Worm (Caenorhabditis elegans) whole organism, late embryonic: ENCODE data around the gene C16C8.11.
"Not testable (repeated sequence)": the region's sequence is repeated elsewhere in the genome, so short reads cannot be mapped to it uniquely, and the experiment has no call there.

Experiments
- C08G9.2 ChIP-seq: sonication (generic microtip); optimal IDR thresholded peaks from 2 replicates; lab custom pipeline; 2016; ENCODE audit warnings: mild to moderate bottlenecking, missing genetic modification characterization, moderate library complexity, missing compliant biosample characterization
- C38D4.7 ChIP-seq: fragments of 200-800 bp; sonication (Bioruptor generic); optimal IDR thresholded peaks from 2 replicates; lab custom pipeline; 2018; ENCODE audit warnings: mild to moderate bottlenecking, missing genetic modification characterization, moderate library complexity, missing compliant biosample characterization
- F13H6.1 ChIP-seq: sonication (generic microtip); optimal IDR thresholded peaks from 2 replicates; lab custom pipeline; 2016; ENCODE audit warnings: missing genetic modification characterization, missing compliant biosample characterization
- K09A11.1 ChIP-seq: sonication (generic microtip); optimal IDR thresholded peaks from 2 replicates; lab custom pipeline; 2017; ENCODE audit warnings: antibody characterized with exemption, mild to moderate bottlenecking, missing genetic modification characterization, missing compliant biosample characterization; ENCODE audit not compliant: insufficient read depth
- ama-1 ChIP-seq: fragments of 150-350 bp; optimal IDR thresholded peaks from 2 replicates; lab custom pipeline; 2014
- ceh-18 ChIP-seq: sonication (generic microtip); optimal IDR thresholded peaks from 2 replicates; lab custom pipeline; 2016; ENCODE audit warnings: missing genetic modification characterization, missing compliant biosample characterization
- ceh-2 ChIP-seq: sonication (generic microtip); optimal IDR thresholded peaks from 2 replicates; lab custom pipeline; 2016; ENCODE audit warnings: missing genotype, missing genetic modification characterization, missing compliant biosample characterization
- ceh-22 ChIP-seq: sonication (generic microtip); optimal IDR thresholded peaks from 2 replicates; lab custom pipeline; 2017; ENCODE audit warnings: missing biosample characterization, missing genetic modification characterization
- ceh-24 ChIP-seq: sonication (generic microtip); optimal IDR thresholded peaks from 2 replicates; lab custom pipeline; 2016; ENCODE audit warnings: mild to moderate bottlenecking, missing genetic modification characterization, missing compliant biosample characterization
- ceh-31 ChIP-seq: sonication (generic microtip); optimal IDR thresholded peaks from 2 replicates; lab custom pipeline; 2016; ENCODE audit warnings: missing genetic modification characterization, missing compliant biosample characterization
- ceh-45 ChIP-seq: fragments of 200-800 bp; sonication (Bioruptor generic); IDR thresholded peaks from 2 replicates; pipeline ENCODE4 v1.3.6; 2022; ENCODE audit warnings: missing genetic modification reagents, missing genetic modification characterization, missing compliant biosample characterization
- che-1 ChIP-seq: sonication (generic microtip); optimal IDR thresholded peaks from 2 replicates; lab custom pipeline; 2016; ENCODE audit warnings: mild to moderate bottlenecking, missing genetic modification characterization, missing compliant biosample characterization
- elt-2 ChIP-seq: sonication (generic microtip); optimal IDR thresholded peaks from 2 replicates; lab custom pipeline; 2016; ENCODE audit warnings: missing genetic modification reagents, missing genetic modification characterization, missing compliant biosample characterization
- elt-4 ChIP-seq: sonication (generic microtip); optimal IDR thresholded peaks from 2 replicates; lab custom pipeline; 2016; ENCODE audit warnings: missing genetic modification characterization, missing compliant biosample characterization
- ets-4 ChIP-seq: sonication (generic microtip); optimal IDR thresholded peaks from 2 replicates; lab custom pipeline; 2016; ENCODE audit warnings: missing genetic modification characterization, missing compliant biosample characterization
- eyg-1 ChIP-seq: sonication (generic microtip); optimal IDR thresholded peaks from 2 replicates; lab custom pipeline; 2016; ENCODE audit warnings: missing genotype, missing genetic modification characterization, missing compliant biosample characterization
- fkh-10 ChIP-seq: fragments of 150-350 bp; optimal IDR thresholded peaks from 2 replicates; lab custom pipeline; 2014; ENCODE audit warnings: missing biosample characterization, missing genetic modification reagents, missing genetic modification characterization
- fkh-6 ChIP-seq: sonication (generic microtip); optimal IDR thresholded peaks from 2 replicates; lab custom pipeline; 2016; ENCODE audit warnings: missing genetic modification characterization, missing compliant biosample characterization
- hlh-13 ChIP-seq: fragments of 200-800 bp; sonication (Bioruptor generic); optimal IDR thresholded peaks from 2 replicates; lab custom pipeline; 2018; ENCODE audit warnings: mild to moderate bottlenecking, missing genetic modification characterization, missing compliant biosample characterization
- hlh-30 ChIP-seq: sonication (generic microtip); optimal IDR thresholded peaks from 2 replicates; lab custom pipeline; 2017; ENCODE audit warnings: antibody characterized with exemption, missing genetic modification characterization, missing compliant biosample characterization; ENCODE audit not compliant: insufficient read depth
- hlh-6 ChIP-seq: sonication (generic microtip); optimal IDR thresholded peaks from 2 replicates; lab custom pipeline; 2016; ENCODE audit warnings: missing genotype, missing genetic modification characterization, missing compliant biosample characterization
- lim-6 ChIP-seq: sonication (generic microtip); optimal IDR thresholded peaks from 2 replicates; lab custom pipeline; 2016; ENCODE audit warnings: missing genetic modification characterization, missing compliant biosample characterization
- lin-11 ChIP-seq: fragments of 200-800 bp; sonication (Bioruptor generic); optimal IDR thresholded peaks from 2 replicates; lab custom pipeline; 2018; ENCODE audit warnings: mild to moderate bottlenecking, missing genetic modification characterization, missing compliant biosample characterization
- madf-2 ChIP-seq: sonication (generic microtip); optimal IDR thresholded peaks from 2 replicates; lab custom pipeline; 2017; ENCODE audit warnings: missing genetic modification characterization, missing compliant biosample characterization
- nhr-232 ChIP-seq: sonication (generic microtip); optimal IDR thresholded peaks from 2 replicates; lab custom pipeline; 2016; ENCODE audit warnings: missing genetic modification characterization, missing compliant biosample characterization
- npax-4 ChIP-seq: sonication (generic microtip); optimal IDR thresholded peaks from 2 replicates; lab custom pipeline; 2016; ENCODE audit warnings: missing genetic modification characterization, missing compliant biosample characterization
- pag-3 ChIP-seq: sonication (generic microtip); optimal IDR thresholded peaks from 2 replicates; lab custom pipeline; 2016; ENCODE audit warnings: missing compliant biosample characterization, missing genetic modification characterization, borderline replicate concordance
- pat-9 ChIP-seq: fragments of 200-800 bp; sonication (Bioruptor generic); optimal IDR thresholded peaks from 2 replicates; lab custom pipeline; 2018; ENCODE audit warnings: mild to moderate bottlenecking, missing genetic modification characterization, moderate library complexity, missing compliant biosample characterization
- pax-1 ChIP-seq: fragments of 150-350 bp; optimal IDR thresholded peaks from 2 replicates; lab custom pipeline; 2014; ENCODE audit warnings: missing biosample characterization, missing genetic modification characterization
- sdc-2 ChIP-seq: sonication (generic microtip); optimal IDR thresholded peaks from 2 replicates; lab custom pipeline; 2016; ENCODE audit warnings: missing genotype, missing genetic modification characterization, missing compliant biosample characterization
- tbx-7 ChIP-seq: sonication (generic microtip); optimal IDR thresholded peaks from 2 replicates; lab custom pipeline; 2016; ENCODE audit warnings: missing genotype, missing genetic modification characterization, missing compliant biosample characterization
- ttx-3 ChIP-seq: sonication (generic microtip); optimal IDR thresholded peaks from 2 replicates; lab custom pipeline; 2016; ENCODE audit warnings: missing genetic modification reagents, missing genetic modification characterization, missing compliant biosample characterization
- unc-3 ChIP-seq, 2 experiments: fragments of 200-800 bp in 1 of 2; sonication (Bioruptor generic) in 1 of 2; sonication (generic microtip) in 1 of 2; conservative IDR thresholded peaks in 1 of 2; optimal IDR thresholded peaks in 1 of 2; 2 replicates each; pipeline versions ENCODE4 v1.3.6 to Lab custom; 2016 to 2022; ENCODE audit warnings: missing compliant biosample characterization in 2 of 2, missing genetic modification characterization in 2 of 2, missing genetic modification reagents in 1 of 2
- unc-42 ChIP-seq: sonication (generic microtip); optimal IDR thresholded peaks from 2 replicates; lab custom pipeline; 2016; ENCODE audit warnings: missing genotype, missing genetic modification characterization, missing compliant biosample characterization
- unc-55 ChIP-seq: sonication (generic microtip); optimal IDR thresholded peaks from 2 replicates; lab custom pipeline; 2017; ENCODE audit warnings: missing biosample characterization, missing genetic modification reagents, missing genetic modification characterization
- unc-86 ChIP-seq: sonication (generic microtip); optimal IDR thresholded peaks from 2 replicates; lab custom pipeline; 2016; ENCODE audit warnings: missing genetic modification characterization, missing compliant biosample characterization
- zip-5 ChIP-seq: sonication (generic microtip); optimal IDR thresholded peaks from 2 replicates; lab custom pipeline; 2016; ENCODE audit warnings: missing genetic modification characterization, missing compliant biosample characterization
- ztf-16 ChIP-seq: sonication (generic microtip); optimal IDR thresholded peaks from 2 replicates; lab custom pipeline; 2017; ENCODE audit warnings: missing genetic modification characterization, missing compliant biosample characterization

Gene C16C8.11

DNA sequence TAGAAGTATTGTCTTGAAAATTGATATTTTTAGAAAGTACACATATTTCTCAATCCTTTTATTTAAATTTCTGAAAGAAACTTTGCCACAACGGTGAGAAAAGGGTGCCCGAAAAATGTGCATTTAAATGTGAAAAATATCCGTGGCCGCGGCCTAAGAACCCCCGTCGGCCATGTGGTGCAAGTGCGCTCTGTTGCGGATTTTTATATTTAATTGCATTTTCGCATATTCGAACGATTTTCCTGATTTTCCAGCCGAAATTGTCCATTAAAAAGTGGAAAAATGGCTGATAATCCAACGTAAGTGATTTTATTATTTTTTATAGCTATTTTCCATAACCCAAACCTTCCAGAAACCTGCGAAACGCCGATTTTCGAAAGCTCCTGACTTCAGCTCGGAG is 28.7 kb downstream of the C16C8.11 start, which contains the start of gene smu-2 (continued):
- no peak for TF ChIP-seq elt-4 (tag; lab: Kevin White, UChicago)
- peak; percentile 47 for TF ChIP-seq unc-86
- TF ChIP-seq pat-9 (tag; lab: Kevin White, UChicago), result no peak
- TF ChIP-seq unc-42 (tag; lab: Kevin White, UChicago), result peak; percentile 98
- no peak for TF ChIP-seq ama-1 (lab: Kevin White, UChicago)
- TF ChIP-seq hlh-13 (GFP tag; lab: Kevin White, UChicago), result no peak
- TF ChIP-seq ceh-45 (GFP tag; lab: Robert Waterston, UW), result peak; percentile 50; the same call in 1 of the 2 replicates
- TF ChIP-seq che-1, result no peak
- TF ChIP-seq fkh-6, result peak; percentile 12
- TF ChIP-seq ttx-3 (tag; lab: Kevin White, UChicago), result peak; percentile 41
- TF ChIP-seq F13H6.1, result no peak

DNA sequence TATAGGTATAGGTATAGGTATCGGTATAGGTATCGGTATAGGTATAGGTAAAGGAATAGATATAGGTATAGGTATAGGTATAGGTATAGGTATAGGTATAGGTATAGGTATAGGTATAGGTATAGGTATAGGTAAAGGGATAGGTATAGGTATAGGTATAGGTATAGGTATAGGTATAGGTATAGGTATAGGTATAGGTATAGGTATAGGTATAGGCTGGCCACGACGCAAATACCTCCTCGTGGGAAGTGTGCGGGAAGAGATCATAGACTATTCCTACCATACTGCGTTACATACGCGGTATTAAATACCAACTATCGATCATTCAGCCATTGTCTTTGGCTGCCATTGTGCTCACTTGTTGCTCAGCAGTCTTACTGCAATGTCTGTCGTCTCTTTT is 37.3 kb downstream of the C16C8.11 start, which contains the start of gene fbxb-112:
TSS of gene fbxb-112 (plus strand) at position 301 of the 400 bp plus-strand sequence.
- TF ChIP-seq unc-86; npax-4 (tag; lab: Kevin White, UChicago); ceh-18 (tag; lab: Kevin White, UChicago): not testable (repeated sequence)

DNA sequence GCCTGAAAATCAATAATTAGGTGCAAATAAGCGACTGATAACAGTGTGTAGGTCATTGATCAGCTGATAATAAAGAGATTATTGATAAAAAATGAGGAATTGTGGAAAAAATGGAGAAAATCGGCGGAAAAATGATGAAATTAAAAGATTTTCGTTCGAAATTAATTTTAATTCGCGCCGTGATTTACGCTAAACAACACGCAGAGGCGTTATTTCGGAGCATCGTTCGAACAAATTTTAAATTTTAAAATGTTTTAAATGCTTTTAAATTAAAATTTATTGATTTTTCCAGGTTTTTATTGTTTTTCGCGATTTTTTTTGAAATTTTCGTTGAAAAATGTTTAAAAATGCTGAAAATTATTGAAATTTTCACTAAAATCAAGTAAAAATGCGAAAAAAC is 45.9 kb downstream of the C16C8.11 start, which contains the start of gene Y49F6B.9:
TSS of gene Y49F6B.9 (minus strand) at position 2 of the 400 bp plus-strand sequence.
- TF ChIP-seq elt-2 (tag; lab: Kevin White, UChicago) (peak; percentile 35), hlh-6 (tag; lab: Kevin White, UChicago) (no peak)

DNA sequence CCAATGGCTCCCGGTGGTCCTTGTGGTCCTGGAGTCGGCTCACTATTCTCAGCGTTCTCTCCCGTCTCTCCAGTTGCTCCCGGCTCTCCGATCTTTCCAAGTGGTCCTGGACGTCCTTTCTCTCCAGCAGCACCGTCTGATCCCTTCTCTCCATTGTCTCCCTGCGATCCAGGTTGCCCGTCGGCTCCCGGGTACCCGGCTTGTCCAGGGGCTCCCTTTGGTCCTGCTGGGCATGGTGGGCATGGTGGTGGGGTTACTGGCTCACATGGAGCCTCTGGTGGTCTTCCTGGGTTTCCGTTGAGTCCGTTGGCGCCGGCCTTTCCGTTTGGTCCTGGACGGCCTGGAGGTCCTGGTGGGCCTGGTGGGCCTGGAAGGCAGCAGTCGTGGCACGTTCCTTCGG is 46.9 kb downstream of the C16C8.11 start:
- TF ChIP-seq C08G9.2 (tag; lab: Kevin White, UChicago), result peak; percentile 14
- TF ChIP-seq ztf-16 (tag; lab: Kevin White, UChicago), result no peak
- TF ChIP-seq zip-5 (tag; lab: Kevin White, UChicago), result no peak
- TF ChIP-seq, all 69 proteins: peak for 1

DNA sequence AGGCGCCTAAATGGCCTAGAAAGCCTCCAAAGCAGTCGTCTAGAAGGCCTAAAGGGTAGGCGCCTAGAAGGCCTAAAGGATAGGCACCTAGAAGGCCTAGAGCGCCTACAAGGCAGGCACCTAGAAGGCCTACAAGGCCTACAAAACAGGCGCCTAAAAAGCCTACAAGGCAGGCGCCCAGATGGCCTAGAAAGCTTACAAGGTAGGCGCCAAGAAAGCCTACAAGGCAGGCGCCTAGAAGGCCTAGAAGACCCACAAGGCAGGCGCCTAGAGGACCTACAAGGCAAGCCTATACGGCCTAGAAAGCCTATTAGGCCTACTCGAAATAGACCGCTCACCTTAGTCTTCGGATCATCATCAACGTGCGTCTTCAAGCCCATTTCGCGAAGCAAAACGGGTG is 48.5 kb downstream of the C16C8.11 start:
- 0 out of 2 replicates have a peak, but pooled peaks have one; percentile 6 for TF ChIP-seq ceh-45 (GFP tag; lab: Robert Waterston, UW)
- TF ChIP-seq fkh-10 (GFP tag; lab: Kevin White, UChicago), result no peak

DNA sequence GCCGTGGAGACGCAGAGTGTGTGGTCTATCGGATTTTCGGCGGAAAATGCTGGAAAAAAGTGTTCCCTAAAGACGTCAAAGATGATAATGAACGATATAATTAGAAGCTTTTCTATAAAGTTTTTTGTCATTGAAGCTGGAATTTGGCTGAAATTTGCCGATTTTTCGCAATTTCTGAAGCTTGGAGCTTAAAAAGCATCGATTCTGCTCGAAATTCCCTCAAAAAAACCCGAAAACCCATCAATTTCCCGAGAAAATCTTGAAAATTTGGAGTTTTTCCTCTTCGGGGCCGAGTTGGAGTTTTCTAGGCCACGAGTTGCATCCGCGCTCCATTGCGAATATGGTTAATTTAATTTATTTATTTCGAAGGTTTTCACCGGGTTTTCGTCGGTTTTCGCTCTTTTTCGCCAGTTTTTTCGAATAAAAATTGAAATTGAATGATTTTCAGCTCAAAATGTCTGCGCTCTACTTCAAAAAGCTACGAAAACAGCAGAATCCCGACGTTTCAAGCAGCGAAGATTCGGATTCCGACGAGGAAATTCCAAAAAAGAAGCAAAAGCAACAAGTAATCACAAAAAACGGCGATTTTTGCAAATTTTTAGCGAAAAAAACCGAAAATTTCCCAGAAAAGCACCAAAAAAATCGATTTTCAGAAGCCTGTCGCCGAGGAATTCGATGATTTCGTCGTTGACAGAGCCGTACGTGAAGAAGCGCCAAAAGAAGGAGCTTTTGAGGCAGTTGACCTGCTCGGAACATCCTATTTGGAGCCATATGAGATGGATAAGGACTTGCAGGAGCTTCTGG is 49.2 kb downstream of the C16C8.11 start, which contains the start of the genes col-71 and Y49F6B.2:
TSS of gene col-71 (minus strand) at position 51 of the 804 bp plus-strand sequence.
TSS of gene Y49F6B.2 (plus strand) at position 449 of the 804 bp plus-strand sequence.
- TF ChIP-seq nhr-232 (tag; lab: Kevin White, UChicago) (no peak), ceh-24 (tag; lab: Kevin White, UChicago) (no peak), fkh-10 (GFP tag; lab: Kevin White, UChicago) (no peak), eyg-1 (tag; lab: Kevin White, UChicago) (no peak), ceh-18 (tag; lab: Kevin White, UChicago) (peak; percentile 55), ceh-31 (tag; lab: Kevin White, UChicago) (peak; percentile 96), che-1 (peak; percentile 22), unc-3 (GFP tag; conservative IDR thresholded peaks at IDR 0.05; lab: Robert Waterston, UW) (no peak), unc-3 (tag; optimal IDR thresholded peaks at IDR 0.05; lab: Kevin White, UChicago) (peak; percentile 31), ceh-2 (tag; lab: Kevin White, UChicago) (peak; percentile 86), hlh-13 (GFP tag; lab: Kevin White, UChicago) (no peak), ama-1 (lab: Kevin White, UChicago) (no peak), pat-9 (tag; lab: Kevin White, UChicago) (no peak), pax-1 (tag; lab: Kevin White, UChicago) (peak; percentile 44), zip-5 (tag; lab: Kevin White, UChicago) (peak; percentile 83), ceh-45 (GFP tag; lab: Robert Waterston, UW) (no peak), K09A11.1 (tag; lab: Kevin White, UChicago) (no peak), unc-55 (GFP tag; lab: Kevin White, UChicago) (no peak), sdc-2 (no peak), C38D4.7 (GFP tag; lab: Kevin White, UChicago) (no peak), elt-2 (tag; lab: Kevin White, UChicago) (peak; percentile 67), ets-4 (tag; lab: Kevin White, UChicago) (peak; percentile 88), madf-2 (tag; lab: Kevin White, UChicago) (no peak), lim-6 (peak; percentile 63), ceh-22 (tag; lab: Kevin White, UChicago) (no peak), lin-11 (tag; lab: Kevin White, UChicago) (no peak), tbx-7 (tag; lab: Kevin White, UChicago) (peak; percentile 84), pag-3 (tag; lab: Kevin White, UChicago) (no peak), F13H6.1 (peak; percentile 51), hlh-30 (tag; lab: Kevin White, UChicago) (no peak)
